Worm (Caenorhabditis elegans) whole organism, L1 larva: ENCODE data around the gene lfi-1.

Source experiments
- F16B12.6 ChIP-seq: fragments of 150-350 bp; optimal IDR thresholded peaks from 2 replicates; lab custom pipeline; 2014; ENCODE audit warnings: missing biosample characterization, missing genetic modification characterization
- Y116A8C.19 ChIP-seq: sonication (generic microtip); optimal IDR thresholded peaks from 2 replicates; lab custom pipeline; 2016; ENCODE audit warnings: missing compliant biosample characterization, missing genetic modification characterization, borderline replicate concordance
- aha-1 ChIP-seq: fragments of 150-350 bp; optimal IDR thresholded peaks from 2 replicates; lab custom pipeline; 2014; ENCODE audit warnings: missing biosample characterization, missing genetic modification characterization
- ceh-63 ChIP-seq: fragments of 200-800 bp; sonication (Bioruptor generic); optimal IDR thresholded peaks from 2 replicates; lab custom pipeline; 2018; ENCODE audit warnings: mild to moderate bottlenecking, missing genetic modification characterization, missing compliant biosample characterization
- ceh-90 ChIP-seq: sonication (generic microtip); optimal IDR thresholded peaks from 2 replicates; lab custom pipeline; 2016; ENCODE audit warnings: missing genetic modification characterization, missing compliant biosample characterization
- ces-1 ChIP-seq: fragments of 150-350 bp; optimal IDR thresholded peaks from 2 replicates; lab custom pipeline; 2014; ENCODE audit warnings: missing biosample characterization, missing genetic modification reagents, missing genetic modification characterization
- efl-1 ChIP-seq, 4 experiments: fragments of 150-350 bp; optimal IDR thresholded peaks in 3 of 4; peaks in 1 of 4; 1 replicate in 1 of 4; 2 replicates in 3 of 4; lab custom pipeline; 2014; ENCODE audit warnings: missing biosample characterization in 2 of 4, missing genetic modification characterization in 2 of 4, missing genetic modification reagents in 2 of 4
- elt-2 ChIP-seq: sonication (generic microtip); optimal IDR thresholded peaks from 2 replicates; lab custom pipeline; 2016; ENCODE audit warnings: missing genetic modification characterization, mild to moderate bottlenecking, inconsistent platforms, missing compliant biosample characterization, missing genetic modification reagents
- ets-5 ChIP-seq: fragments of 200-800 bp; sonication (Bioruptor generic); IDR thresholded peaks from 2 replicates; pipeline ENCODE4 v1.3.6; 2022; ENCODE audit warnings: missing genetic modification characterization, missing compliant biosample characterization
- fos-1 ChIP-seq: fragments of 150-350 bp; optimal IDR thresholded peaks from 2 replicates; lab custom pipeline; 2014; ENCODE audit warnings: missing biosample characterization, missing genetic modification characterization
- irx-1 ChIP-seq: sonication (generic microtip); optimal IDR thresholded peaks from 2 replicates; lab custom pipeline; 2016; ENCODE audit warnings: missing genetic modification characterization, missing compliant biosample characterization
- lin-14 ChIP-seq: fragments of 200-800 bp; sonication (Bioruptor generic); optimal IDR thresholded peaks from 2 replicates; lab custom pipeline; 2018; ENCODE audit warnings: mild to moderate bottlenecking, missing genetic modification characterization, moderate library complexity, missing compliant biosample characterization
- lin-35 ChIP-seq, 2 experiments: fragments of 150-350 bp; optimal IDR thresholded peaks; 2 replicates each; lab custom pipeline; 2014; ENCODE audit warnings: missing biosample characterization in 2 of 2, missing genetic modification characterization in 2 of 2, missing genetic modification reagents in 2 of 2
- lsy-2 ChIP-seq, 2 experiments: fragments of 150-350 bp; optimal IDR thresholded peaks; 2 replicates each; lab custom pipeline; 2014; ENCODE audit warnings: missing biosample characterization in 2 of 2, missing genetic modification characterization in 2 of 2
- mab-9 ChIP-seq: fragments of 200-800 bp; sonication (Bioruptor generic); IDR thresholded peaks from 2 replicates; pipeline ENCODE4 v1.3.6; 2022; ENCODE audit warnings: missing genetic modification reagents, missing genetic modification characterization, missing compliant biosample characterization
- mdl-1 ChIP-seq, 2 experiments: fragments of 150-350 bp; optimal IDR thresholded peaks; 2 replicates each; lab custom pipeline; 2014 to 2017; ENCODE audit warnings: missing biosample characterization in 2 of 2, missing genetic modification characterization in 2 of 2, inconsistent platforms in 1 of 2
- nhr-19 ChIP-seq: fragments of 200-800 bp; sonication (Bioruptor generic); conservative IDR thresholded peaks from 2 replicates; pipeline ENCODE4 v1.3.6; 2022; ENCODE audit warnings: missing genetic modification characterization, missing compliant biosample characterization
- nhr-20 ChIP-seq: sonication (generic microtip); optimal IDR thresholded peaks from 2 replicates; lab custom pipeline; 2016; ENCODE audit warnings: mild to moderate bottlenecking, missing genetic modification characterization, missing compliant biosample characterization
- nhr-237 ChIP-seq: fragments of 150-350 bp; optimal IDR thresholded peaks from 2 replicates; lab custom pipeline; 2014; ENCODE audit warnings: missing biosample characterization, missing genetic modification characterization
- nhr-76 ChIP-seq: sonication (generic microtip); optimal IDR thresholded peaks from 2 replicates; lab custom pipeline; 2017; ENCODE audit warnings: missing biosample characterization, missing genetic modification characterization
- nhr-84 ChIP-seq: sonication (generic microtip); optimal IDR thresholded peaks from 2 replicates; lab custom pipeline; 2017; ENCODE audit warnings: missing biosample characterization, missing genetic modification characterization
- nhr-90 ChIP-seq: sonication (generic microtip); optimal IDR thresholded peaks from 2 replicates; lab custom pipeline; 2016; ENCODE audit warnings: mild to moderate bottlenecking, missing genetic modification characterization, missing compliant biosample characterization; ENCODE audit not compliant: poor library complexity
- rnt-1 ChIP-seq: sonication (generic microtip); optimal IDR thresholded peaks from 2 replicates; lab custom pipeline; 2016; ENCODE audit warnings: mild to moderate bottlenecking, missing genetic modification characterization, moderate library complexity, missing compliant biosample characterization
- skn-1 ChIP-seq: fragments of 150-350 bp; optimal IDR thresholded peaks from 2 replicates; lab custom pipeline; 2014; ENCODE audit warnings: missing biosample characterization, missing genetic modification characterization
- sox-4 ChIP-seq: sonication (generic microtip); optimal IDR thresholded peaks from 2 replicates; lab custom pipeline; 2016; ENCODE audit warnings: missing genetic modification characterization, missing compliant biosample characterization
- sptf-1 ChIP-seq: fragments of 150-350 bp; optimal IDR thresholded peaks from 2 replicates; lab custom pipeline; 2014; ENCODE audit warnings: missing biosample characterization, missing genetic modification characterization
- unc-62 ChIP-seq: fragments of 150-350 bp; optimal IDR thresholded peaks from 2 replicates; lab custom pipeline; 2014; ENCODE audit warnings: missing biosample characterization, missing genetic modification reagents, missing genetic modification characterization
- vab-15 ChIP-seq: sonication (generic microtip); optimal IDR thresholded peaks from 2 replicates; lab custom pipeline; 2017; ENCODE audit warnings: missing genotype, mild to moderate bottlenecking, missing genetic modification characterization, missing compliant biosample characterization
- zip-4 ChIP-seq: fragments of 200-800 bp; sonication (Bioruptor generic); optimal IDR thresholded peaks from 2 replicates; lab custom pipeline; 2018; ENCODE audit warnings: mild to moderate bottlenecking, missing genetic modification characterization, moderate library complexity, missing compliant biosample characterization
- ztf-11 ChIP-seq, 2 experiments: sonication (generic microtip); optimal IDR thresholded peaks; 2 replicates each; lab custom pipeline; 2016 to 2017; ENCODE audit warnings: missing genetic modification characterization in 2 of 2, missing biosample characterization in 1 of 2, missing compliant biosample characterization in 1 of 2

lfi-1 gene

DNA sequence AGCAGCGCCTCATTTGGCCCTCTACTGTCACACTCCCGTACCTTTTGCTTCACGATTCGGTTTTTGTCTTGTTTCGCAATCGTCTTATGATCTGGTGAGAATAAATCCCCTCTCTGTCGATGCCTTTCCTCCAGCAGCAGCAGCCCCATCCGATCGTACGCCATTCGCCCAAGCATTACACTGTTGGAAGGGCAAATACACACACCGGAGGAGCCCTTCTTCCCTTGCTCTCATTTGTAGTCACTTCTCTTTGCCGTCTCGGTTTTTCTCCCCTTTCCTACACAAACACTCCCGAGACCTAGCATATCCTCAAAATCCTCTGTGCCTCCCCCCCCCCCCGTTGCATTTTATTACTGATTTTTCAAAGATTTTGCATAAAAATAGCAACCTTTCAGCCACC is 22.2 kb downstream of the lfi-1 start, which contains the start of gene set-30:
Gene set-30, plus strand, starts transcription at position 396 of the 400 bp plus-strand sequence.
- TF ChIP-seq zip-4 (GFP tag; lab: Kevin White, UChicago): peak; percentile 1
- peak; percentile 18; the same call in 1 of the 2 replicates for TF ChIP-seq nhr-19 (GFP tag; lab: Robert Waterston, UW)
- TF ChIP-seq nhr-90 (tag; lab: Kevin White, UChicago): no peak
- peak; percentile 29 for TF ChIP-seq skn-1
- TF ChIP-seq rnt-1 (tag; lab: Kevin White, UChicago): peak; percentile 17
- TF ChIP-seq lin-14 (GFP tag; lab: Kevin White, UChicago): peak; percentile 25

- TF ChIP-seq rnt-1 (tag; lab: Kevin White, UChicago): peak; percentile 35
- TF ChIP-seq, all 84 proteins: peak for 1; not testable (repeated sequence) for 83
Observed at ce11 chrX:5004306-5004705, 27.7 kb downstream of the lfi-1 start.

DNA sequence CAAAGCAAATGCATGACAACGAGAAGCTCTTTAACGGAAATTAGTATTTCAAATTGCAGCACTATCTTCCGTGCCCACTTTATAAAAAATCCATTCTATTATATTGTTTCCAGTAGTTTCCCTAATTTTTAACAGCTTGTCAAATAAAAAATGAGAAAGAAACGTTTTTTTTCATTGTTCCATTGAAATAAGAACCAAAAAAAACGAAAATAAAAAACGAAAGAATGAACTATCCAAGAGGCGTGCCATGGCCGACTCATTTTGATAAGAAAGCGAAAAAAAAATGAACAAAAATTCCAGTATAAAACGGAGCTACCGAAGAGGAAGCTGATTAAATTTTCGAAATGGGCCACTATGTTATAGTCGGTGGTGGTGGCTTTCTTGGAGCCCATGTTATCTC is 28.3 kb downstream of the lfi-1 start, which contains the start of gene hsd-2:
Gene hsd-2, plus strand, starts transcription at position 301 of the 400 bp plus-strand sequence.
- TF ChIP-seq mab-9 (GFP tag; lab: Robert Waterston, UW) (no peak), efl-1 (optimal IDR thresholded peaks at IDR 0.05; lab: Kevin White, UChicago) (no peak), efl-1 (GFP tag; optimal IDR thresholded peaks at IDR 0.05 in 1 of 2; lab: Kevin White, UChicago) (peak in 1 of 2 experiments; percentile 56)

- TF ChIP-seq ces-1 (GFP tag; lab: Kevin White, UChicago): no peak
- peak; percentile 56 for TF ChIP-seq elt-2 (tag; lab: Kevin White, UChicago)
Observed at ce11 chrX:5006972-5007371, 30.3 kb downstream of the lfi-1 start.

DNA sequence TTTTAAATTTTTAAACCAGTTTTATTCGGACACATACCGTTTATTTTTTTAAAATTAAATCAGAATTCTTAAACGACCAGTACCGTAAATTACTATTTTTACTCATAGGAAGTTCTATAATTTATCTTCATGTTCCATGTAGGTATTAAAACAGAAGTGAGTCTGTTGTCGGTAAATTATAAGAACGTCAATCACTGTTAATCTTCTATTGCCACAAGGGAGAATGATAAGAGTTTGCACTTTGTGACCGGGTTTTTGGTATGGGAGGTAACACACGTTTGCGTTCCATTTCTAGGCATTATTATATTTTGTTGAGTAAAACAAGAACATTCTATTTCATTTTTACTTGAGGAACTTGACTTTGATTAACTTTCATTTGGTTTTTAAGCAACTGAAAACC is 32.4 kb downstream of the lfi-1 start, which contains the start of gene hsd-3:
Gene hsd-3, plus strand, starts transcription at position 301 of the 400 bp plus-strand sequence.
- TF ChIP-seq sptf-1: no peak
- TF ChIP-seq sox-4: no peak
- no peak for TF ChIP-seq vab-15 (tag; lab: Kevin White, UChicago)
- TF ChIP-seq nhr-20 (tag; lab: Kevin White, UChicago): no peak
- no peak for TF ChIP-seq nhr-237
- TF ChIP-seq lin-35 (GFP tag; optimal IDR thresholded peaks at IDR 0.05; lab: Kevin White, UChicago): no peak
- TF ChIP-seq aha-1 (tag; lab: Kevin White, UChicago): no peak
- no peak for TF ChIP-seq lsy-2 (tag; optimal IDR thresholded peaks at IDR 0.05; lab: Kevin White, UChicago)
- no peak for TF ChIP-seq zip-4 (GFP tag; lab: Kevin White, UChicago)
- TF ChIP-seq ztf-11 (tag; optimal IDR thresholded peaks at IDR 0.05; lab: Kevin White, UChicago): no peak
- no peak for TF ChIP-seq Y116A8C.19 (tag; lab: Kevin White, UChicago)
- no peak for TF ChIP-seq ceh-90 (tag; lab: Kevin White, UChicago)
- TF ChIP-seq nhr-19 (GFP tag; lab: Robert Waterston, UW): no peak
- TF ChIP-seq irx-1 (tag; lab: Kevin White, UChicago): no peak
- no peak for TF ChIP-seq nhr-90 (tag; lab: Kevin White, UChicago)
- no peak for TF ChIP-seq unc-62 (GFP tag; lab: Kevin White, UChicago)
- no peak for TF ChIP-seq ceh-63 (GFP tag; lab: Kevin White, UChicago)

ce11 chrX:5013826-5014225 is 37.2 kb downstream of the lfi-1 start, which contains the start of gene ZC449.7:
TSS of gene ZC449.7 (plus strand) at chrX:5014074.
- no peak for TF ChIP-seq nhr-76 (tag; lab: Kevin White, UChicago)
- TF ChIP-seq nhr-84 (tag; lab: Kevin White, UChicago): no peak
- TF ChIP-seq F16B12.6 (tag; lab: Kevin White, UChicago): no peak
- no peak for TF ChIP-seq fos-1 (tag; lab: Kevin White, UChicago)
- no peak for TF ChIP-seq mdl-1 (tag; optimal IDR thresholded peaks at IDR 0.05; lab: Kevin White, UChicago)
- peak; percentile 39 for TF ChIP-seq elt-2 (tag; lab: Kevin White, UChicago)
- no peak for TF ChIP-seq ets-5 (GFP tag; lab: Robert Waterston, UW)
- TF ChIP-seq irx-1 (tag; lab: Kevin White, UChicago): no peak
- no peak for TF ChIP-seq nhr-19 (GFP tag; lab: Robert Waterston, UW)
